Worm (Caenorhabditis elegans): Measurements from ENCODE around the gene subs-4.
A peak's percentile ranks its signal among the peaks of the same experiment; 100 is the strongest.

Gene subs-4

ce11 chrIII:11390832-11391231, 8.8 kb downstream of the subs-4 start:
- TF ChIP-seq ttx-3 (tag; optimal IDR thresholded peaks at IDR 0.05), result no peak
- TF ChIP-seq unc-42 (tag; optimal IDR thresholded peaks at IDR 0.05), result peak; percentile 59

ce11 chrIII:11391601-11392520, 9.8 kb downstream of the subs-4 start:
- TF ChIP-seq unc-86 (tag; optimal IDR thresholded peaks at IDR 0.05) (no peak), unc-42 (tag; optimal IDR thresholded peaks at IDR 0.05) (peak; percentile 67)

- peak; percentile 85 for TF ChIP-seq dve-1 (tag; optimal IDR thresholded peaks at IDR 0.05)
- no peak for TF ChIP-seq zip-5 (tag; optimal IDR thresholded peaks at IDR 0.05)
Observed at ce11 chrIII:11392740-11393139, 10.7 kb downstream of the subs-4 start.

- TF ChIP-seq npax-4 (tag; optimal IDR thresholded peaks at IDR 0.05) (no peak), che-1 (tag; optimal IDR thresholded peaks at IDR 0.05) (no peak), lim-6 (tag; optimal IDR thresholded peaks at IDR 0.05) (no peak), mec-3 (tag; optimal IDR thresholded peaks at IDR 0.05; ENCODE audit: borderline replicate concordance) (no peak), rnt-1 (tag; optimal IDR thresholded peaks at IDR 0.05) (no peak), hlh-8 (tag; optimal IDR thresholded peaks at IDR 0.05) (no peak), nfya-1 (tag; optimal IDR thresholded peaks at IDR 0.05) (no peak)
Observed at ce11 chrIII:11393162-11393561, 11.1 kb downstream of the subs-4 start, which contains the start of gene nlp-21. TSS of gene nlp-21 (minus strand) at chrIII:11393262.

- TF ChIP-seq pros-1 (tag; optimal IDR thresholded peaks at IDR 0.05) (no peak), K02D7.2 (tag; optimal IDR thresholded peaks at IDR 0.05) (no peak), pha-2 (tag; optimal IDR thresholded peaks at IDR 0.05) (no peak), ceh-9 (tag; optimal IDR thresholded peaks at IDR 0.05) (no peak), hlh-30 (tag; optimal IDR thresholded peaks at IDR 0.05; ENCODE audit: insufficient read depth) (no peak), unc-42 (tag; optimal IDR thresholded peaks at IDR 0.05) (no peak), gmeb-2 (tag; optimal IDR thresholded peaks at IDR 0.05) (no peak), ets-4 (tag; optimal IDR thresholded peaks at IDR 0.05) (no peak), pag-3 (tag; optimal IDR thresholded peaks at IDR 0.05; ENCODE audit: borderline replicate concordance) (no peak), pat-9 (tag; optimal IDR thresholded peaks at IDR 0.05) (no peak), pqm-1 (tag; optimal IDR thresholded peaks at IDR 0.05) (no peak), hlh-13 (GFP tag; optimal IDR thresholded peaks at IDR 0.05) (no peak), mec-3 (tag; optimal IDR thresholded peaks at IDR 0.05; ENCODE audit: borderline replicate concordance) (no peak), hlh-6 (tag; optimal IDR thresholded peaks at IDR 0.05) (no peak), ceh-34 (tag; optimal IDR thresholded peaks at IDR 0.05) (no peak), fax-1 (tag; optimal IDR thresholded peaks at IDR 0.05) (no peak), ceh-6 (GFP tag; optimal IDR thresholded peaks at IDR 0.05) (no peak), odd-2 (tag; optimal IDR thresholded peaks at IDR 0.05) (no peak), ceh-31 (tag; optimal IDR thresholded peaks at IDR 0.05) (no peak)
Observed at ce11 chrIII:11397499-11397898, 15.5 kb downstream of the subs-4 start, which contains the start of gene Y47D3B.3. TSS of gene Y47D3B.3 (plus strand) at chrIII:11397799.

ce11 chrIII:11402717-11403116, 20.7 kb downstream of the subs-4 start, which contains the start of gene Y47D3B.12:
TSS of gene Y47D3B.12 (plus strand) at chrIII:11403017.
- TF ChIP-seq sox-4 (tag; optimal IDR thresholded peaks at IDR 0.05) (no peak), lin-11 (tag; optimal IDR thresholded peaks at IDR 0.05) (no peak), pag-3 (tag; optimal IDR thresholded peaks at IDR 0.05; ENCODE audit: borderline replicate concordance) (no peak), ceh-14 (tag; optimal IDR thresholded peaks at IDR 0.05) (no peak), fax-1 (tag; optimal IDR thresholded peaks at IDR 0.05) (no peak), pax-1 (tag; optimal IDR thresholded peaks at IDR 0.05) (no peak), hlh-8 (tag; optimal IDR thresholded peaks at IDR 0.05) (no peak), fkh-10 (GFP tag; optimal IDR thresholded peaks at IDR 0.05) (no peak), C08G9.2 (tag; optimal IDR thresholded peaks at IDR 0.05) (no peak)
